Fruit fly (Drosophila melanogaster): ENCODE results near the gene Ada2b.

Ada2b gene

DNA sequence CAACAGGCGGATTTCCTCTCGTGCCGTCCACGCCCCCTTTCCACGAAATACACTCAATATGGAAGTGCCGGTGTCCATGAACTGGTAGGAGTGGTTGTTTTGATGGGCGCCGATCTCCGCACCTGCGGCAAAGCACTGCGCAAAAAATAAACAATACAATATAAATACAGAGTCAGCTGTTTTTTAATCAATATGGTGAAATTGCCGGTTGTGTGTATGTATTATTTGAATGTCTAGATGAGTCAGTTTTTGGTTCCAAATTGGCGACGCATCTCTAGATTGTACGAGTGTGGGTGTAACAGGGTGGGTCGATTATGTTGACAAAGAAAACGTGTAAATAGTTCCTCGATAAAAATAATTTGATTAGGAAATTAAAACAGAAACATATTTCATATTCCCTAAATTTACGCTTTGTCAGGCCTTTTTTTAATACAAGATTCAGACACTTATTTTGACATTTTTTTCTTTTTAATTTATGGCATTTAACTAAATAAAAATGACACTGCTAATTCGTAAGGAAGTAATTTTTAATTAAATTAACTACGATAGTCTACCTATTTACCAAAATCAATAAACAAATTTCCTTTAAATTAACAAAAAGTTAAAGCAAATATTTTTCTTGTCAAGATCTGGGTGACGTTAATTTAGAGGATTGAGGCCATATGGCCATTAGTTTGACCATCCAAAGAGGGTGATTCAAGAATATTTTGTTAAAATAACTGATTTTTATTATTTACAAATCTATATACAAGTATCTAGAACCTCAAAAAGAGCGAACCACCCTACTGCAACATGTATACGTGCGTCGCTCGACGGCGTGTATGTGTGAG is 628 bp downstream of the Ada2b start (continued):
- TF ChIP-seq dsx (GFP tag; optimal IDR thresholded peaks at IDR 0.05; ENCODE audit: poor library complexity, severe bottlenecking): peak; percentile 69
- no peak for TF ChIP-seq Hr38 (GFP tag; optimal IDR thresholded peaks at IDR 0.05)
- peak; percentile 97 for TF ChIP-seq svp (GFP tag)
- peak; percentile 83 for TF ChIP-seq CG11762 (GFP tag; optimal IDR thresholded peaks at IDR 0.05; ENCODE audit: insufficient read depth)
- peak; percentile 90 for TF ChIP-seq achi (GFP tag; optimal IDR thresholded peaks at IDR 0.05)
- TF ChIP-seq dac (GFP tag; optimal IDR thresholded peaks at IDR 0.05): peak; percentile 73
- peak; percentile 79 for TF ChIP-seq Blimp-1 (GFP tag; optimal IDR thresholded peaks at IDR 0.05)
- TF ChIP-seq Lpt (GFP tag; optimal IDR thresholded peaks at IDR 0.05): peak; percentile 68
- TF ChIP-seq CG8319 (GFP tag; optimal IDR thresholded peaks at IDR 0.05): peak; percentile 79
- peak; percentile 71 for TF ChIP-seq vri (GFP tag; optimal IDR thresholded peaks at IDR 0.05)
- TF ChIP-seq CG15336 (GFP tag; IDR thresholded peaks at IDR 0.05): peak; percentile 76
- peak; percentile 90 for TF ChIP-seq net (GFP tag; optimal IDR thresholded peaks at IDR 0.05)
- peak; percentile 40; the same call in 1 of the 2 replicates for TF ChIP-seq CG11294 (GFP tag; IDR thresholded peaks at IDR 0.05)
- peak; percentile 86 for TF ChIP-seq CG8119 (GFP tag; IDR thresholded peaks at IDR 0.05)
- TF ChIP-seq CG3032 (tag; optimal IDR thresholded peaks at IDR 0.05): peak; percentile 88
- peak; percentile 99 for TF ChIP-seq Eip78C (GFP tag)

DNA sequence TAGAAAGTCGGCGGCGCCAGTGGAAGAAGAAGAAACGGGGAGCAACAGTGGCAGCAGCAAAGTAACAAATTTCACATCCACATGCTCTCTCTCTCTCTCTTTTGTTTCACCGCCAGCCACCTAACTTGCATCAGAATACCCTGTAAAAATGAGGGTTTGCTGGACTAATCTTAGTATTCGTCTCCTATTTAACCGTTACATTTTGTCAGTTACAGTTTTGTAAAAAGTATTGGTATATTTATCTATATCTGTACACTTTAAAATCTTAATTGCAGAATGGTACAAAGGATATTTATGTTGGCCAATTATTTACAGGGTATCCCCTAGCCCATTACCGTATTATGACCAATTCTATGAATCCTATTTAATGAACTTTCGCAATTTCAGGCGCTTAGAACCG is 6.5 kb downstream of the Ada2b start:
- TF ChIP-seq achi (GFP tag; optimal IDR thresholded peaks at IDR 0.05) (peak; percentile 73), CG7368 (GFP tag; optimal IDR thresholded peaks at IDR 0.05) (peak; percentile 19), fd59A (GFP tag; optimal IDR thresholded peaks at IDR 0.05) (no peak), esn (GFP tag; optimal IDR thresholded peaks at IDR 0.05) (peak; percentile 63), fkh (GFP tag; optimal IDR thresholded peaks at IDR 0.05) (no peak), Sox15 (GFP tag; optimal IDR thresholded peaks at IDR 0.05) (no peak), CG6163 (GFP tag; IDR thresholded peaks at IDR 0.05) (peak; percentile 60; the same call in 2 of the 3 replicates), CG10669 (GFP tag; optimal IDR thresholded peaks at IDR 0.05) (no peak), CG10631 (GFP tag; optimal IDR thresholded peaks at IDR 0.05) (peak; percentile 46), topi (GFP tag; optimal IDR thresholded peaks at IDR 0.05) (peak; percentile 32), Hr39 (GFP tag; optimal IDR thresholded peaks at IDR 0.05) (peak; percentile 41), CG3919 (GFP tag; optimal IDR thresholded peaks at IDR 0.05) (no peak), Eip78C (GFP tag) (peak; percentile 81), CG8632 (GFP tag; optimal IDR thresholded peaks at IDR 0.05) (no peak), acj6 (GFP tag; optimal IDR thresholded peaks at IDR 0.05) (peak; percentile 57), CG15336 (GFP tag; IDR thresholded peaks at IDR 0.05) (peak; percentile 92), svp (GFP tag) (no peak), CG6808 (GFP tag; optimal IDR thresholded peaks at IDR 0.05) (no peak), Blimp-1 (GFP tag; optimal IDR thresholded peaks at IDR 0.05) (no peak), CG32006 (GFP tag; optimal IDR thresholded peaks at IDR 0.05) (peak; percentile 90), CG6792 (GFP tag; optimal IDR thresholded peaks at IDR 0.05) (peak; percentile 17), salr (GFP tag; optimal IDR thresholded peaks at IDR 0.05) (peak in 1 of 2 experiments; percentile 48), lz (GFP tag; optimal IDR thresholded peaks at IDR 0.05) (peak; percentile 50), Hr4 (GFP tag; optimal IDR thresholded peaks at IDR 0.05) (peak; percentile 90), Met (GFP tag; optimal IDR thresholded peaks at IDR 0.05) (peak; percentile 44), vri (GFP tag; optimal IDR thresholded peaks at IDR 0.05) (no peak), pdm3 (GFP tag; optimal IDR thresholded peaks at IDR 0.05) (peak; percentile 75), CG16779 (tag; optimal IDR thresholded peaks at IDR 0.05) (no peak), CG11294 (GFP tag; IDR thresholded peaks at IDR 0.05) (0 out of 2 replicates have a peak, but pooled peaks have one; percentile 43), Eip75B (GFP tag; optimal IDR thresholded peaks at IDR 0.05) (peak; percentile 38), CG6276 (GFP tag; optimal IDR thresholded peaks at IDR 0.05) (no peak), Sox102F (GFP tag; optimal IDR thresholded peaks at IDR 0.05) (peak; percentile 44), CG3032 (tag; optimal IDR thresholded peaks at IDR 0.05) (no peak), cyc (GFP tag; optimal IDR thresholded peaks at IDR 0.05) (no peak), Lpt (GFP tag; optimal IDR thresholded peaks at IDR 0.05) (peak; percentile 74), Eip93F (GFP tag; optimal IDR thresholded peaks at IDR 0.05) (no peak), CG4318 (GFP tag; optimal IDR thresholded peaks at IDR 0.05) (peak; percentile 67), CG9139 (GFP tag; optimal IDR thresholded peaks at IDR 0.05) (no peak), fd85E (GFP tag; optimal IDR thresholded peaks at IDR 0.05) (no peak), Hr38 (GFP tag; optimal IDR thresholded peaks at IDR 0.05) (no peak), Smox (GFP tag; optimal IDR thresholded peaks at IDR 0.05) (peak; percentile 27), dac (GFP tag; optimal IDR thresholded peaks at IDR 0.05) (peak; percentile 65)

Measured in whole organism, prepupa.